Worm (Caenorhabditis elegans) whole organism, L4/young adult: ENCODE measurements around the gene K04F1.8.

Experiments used
- W03F9.2 ChIP-seq: fragments of 150-350 bp; optimal IDR thresholded peaks from 2 replicates; lab custom pipeline; 2014; ENCODE audit warnings: missing biosample characterization, missing genetic modification characterization
- dao-5 ChIP-seq: sonication (generic microtip); optimal IDR thresholded peaks from 2 replicates; lab custom pipeline; 2016; ENCODE audit warnings: missing genotype, missing genetic modification characterization, moderate library complexity, missing compliant biosample characterization
- him-1 ChIP-seq: sonication (generic microtip); optimal IDR thresholded peaks from 2 replicates; lab custom pipeline; 2016; ENCODE audit warnings: missing genotype, missing genetic modification reagents, missing genetic modification characterization, missing compliant biosample characterization

DNA sequence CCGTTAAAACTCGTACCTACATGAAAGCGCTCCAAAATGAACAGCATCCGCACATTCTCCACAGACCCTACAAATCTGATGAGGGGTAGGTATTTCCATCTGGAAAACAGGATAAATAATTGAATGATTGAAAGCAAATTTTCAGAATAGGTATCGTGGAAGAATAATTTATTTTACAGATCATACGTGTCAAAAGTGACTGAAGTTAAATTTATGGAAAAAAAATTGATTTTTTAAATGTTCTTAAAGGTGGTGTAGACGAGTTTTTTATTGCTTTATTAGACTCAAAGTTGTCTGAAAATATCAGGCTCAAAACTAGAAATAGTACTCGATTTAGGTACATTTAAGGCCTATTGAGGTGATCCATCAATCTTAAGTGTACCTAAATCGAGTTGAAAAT lies 40.3 kb upstream of the K04F1.8 start, which contains the start of gene nhr-237:
- no peak for TF ChIP-seq dao-5
- TF ChIP-seq W03F9.2 (tag; lab: Kevin White, UChicago), result no peak
- no peak for TF ChIP-seq him-1 (tag; lab: Kevin White, UChicago)
